Fruit fly (Drosophila melanogaster) whole organism, adult: Measurements from ENCODE around the gene Pitslre.

Experiments used
- CG12768 ChIP-seq: fragments of 200-800 bp; sonication (Bioruptor generic); optimal IDR thresholded peaks from 2 replicates; lab custom pipeline; 2017; ENCODE audit warnings: missing biosample characterization, missing genetic modification characterization, mild to moderate bottlenecking, moderate library complexity, missing genetic modification reagents
- CG1620 ChIP-seq: fragments of 200-800 bp; sonication (Bioruptor generic); optimal IDR thresholded peaks from 2 replicates; lab custom pipeline; 2016; ENCODE audit warnings: missing biosample characterization, missing genetic modification characterization
- CG33017 ChIP-seq: fragments of 200-800 bp; sonication (Bioruptor generic); optimal IDR thresholded peaks from 2 replicates; lab custom pipeline; 2018; ENCODE audit warnings: missing biosample characterization, mild to moderate bottlenecking, missing genetic modification characterization, moderate library complexity
- CG5204 ChIP-seq: fragments of 200-800 bp; sonication (Bioruptor generic); optimal IDR thresholded peaks from 2 replicates; lab custom pipeline; 2016; ENCODE audit warnings: missing biosample characterization, missing genetic modification characterization
- CG7101 ChIP-seq: fragments of 200-800 bp; sonication (Bioruptor generic); optimal IDR thresholded peaks from 2 replicates; lab custom pipeline; 2018; ENCODE audit warnings: missing biosample characterization, mild to moderate bottlenecking, missing genetic modification characterization, moderate library complexity
- Crg-1 ChIP-seq: fragments of 200-800 bp; sonication (Bioruptor generic); optimal IDR thresholded peaks from 2 replicates; lab custom pipeline; 2016; ENCODE audit warnings: missing biosample characterization, missing genetic modification characterization
- cic ChIP-seq: fragments of 200-800 bp; sonication (Bioruptor generic); optimal IDR thresholded peaks from 2 replicates; lab custom pipeline; 2017; ENCODE audit warnings: missing biosample characterization, mild to moderate bottlenecking, missing genetic modification characterization, moderate library complexity
- cnc ChIP-seq, 2 experiments: fragments of >200 bp; optimal IDR thresholded peaks; 2 replicates each; lab custom pipeline; 2017
- kay ChIP-seq: fragments of 200-800 bp; sonication (Bioruptor generic); peaks from one replicate; lab custom pipeline; 2016; ENCODE audit warnings: missing biosample characterization, missing genetic modification characterization, borderline replicate concordance
- ovo ChIP-seq: fragments of 200-800 bp; sonication (Bioruptor generic); optimal IDR thresholded peaks from 2 replicates; lab custom pipeline; 2016; ENCODE audit warnings: missing biosample characterization, missing genetic modification characterization
- pad ChIP-seq: fragments of 200-800 bp; sonication (Bioruptor generic); optimal IDR thresholded peaks from 3 replicates; lab custom pipeline; 2017; ENCODE audit warnings: missing biosample characterization, missing genetic modification characterization, mild to moderate bottlenecking, moderate library complexity, missing genetic modification reagents
- tj ChIP-seq: fragments of 200-800 bp; sonication (Bioruptor generic); optimal IDR thresholded peaks from 3 replicates; lab custom pipeline; 2017; ENCODE audit warnings: missing biosample characterization, mild to moderate bottlenecking, missing genetic modification characterization, moderate library complexity
- toe ChIP-seq: fragments of 200-800 bp; sonication (Bioruptor generic); optimal IDR thresholded peaks from 2 replicates; lab custom pipeline; 2016; ENCODE audit warnings: missing biosample characterization, missing genetic modification characterization

- no peak for TF ChIP-seq CG12768
- no peak for TF ChIP-seq toe (GFP tag; lab: Kevin White, UChicago)
- TF ChIP-seq CG33017 (tag; lab: Kevin White, UChicago) = no peak
- no peak for TF ChIP-seq cnc (optimal IDR thresholded peaks at IDR 0.05; lab: Kevin White, UChicago)
- no peak for TF ChIP-seq Crg-1 (GFP tag; lab: Kevin White, UChicago)
- TF ChIP-seq cic (GFP tag; lab: Kevin White, UChicago) = no peak
- TF ChIP-seq CG5204 (GFP tag; lab: Kevin White, UChicago) = no peak
- TF ChIP-seq CG1620 (GFP tag; lab: Kevin White, UChicago) = no peak
- no peak for TF ChIP-seq tj (GFP tag; lab: Kevin White, UChicago)
- no peak for TF ChIP-seq kay (GFP tag; lab: Kevin White, UChicago)
- no peak for TF ChIP-seq CG7101 (tag; lab: Kevin White, UChicago)
- no peak for TF ChIP-seq ovo
- TF ChIP-seq pad (GFP tag; lab: Kevin White, UChicago) = no peak
Measured at dm6 chr3L:20772647-20773015, 1.3 kb downstream of the Pitslre start.
